Worm (Caenorhabditis elegans) whole organism, L4/young adult: ENCODE results near the gene R09H3.3.

Experiments used
- W03F9.2 ChIP-seq: fragments of 150-350 bp; optimal IDR thresholded peaks from 2 replicates; lab custom pipeline; 2014; ENCODE audit warnings: missing biosample characterization, missing genetic modification characterization
- dao-5 ChIP-seq: sonication (generic microtip); optimal IDR thresholded peaks from 2 replicates; lab custom pipeline; 2016; ENCODE audit warnings: missing genotype, missing genetic modification characterization, moderate library complexity, missing compliant biosample characterization
- him-1 ChIP-seq: sonication (generic microtip); optimal IDR thresholded peaks from 2 replicates; lab custom pipeline; 2016; ENCODE audit warnings: missing genotype, missing genetic modification reagents, missing genetic modification characterization, missing compliant biosample characterization

DNA sequence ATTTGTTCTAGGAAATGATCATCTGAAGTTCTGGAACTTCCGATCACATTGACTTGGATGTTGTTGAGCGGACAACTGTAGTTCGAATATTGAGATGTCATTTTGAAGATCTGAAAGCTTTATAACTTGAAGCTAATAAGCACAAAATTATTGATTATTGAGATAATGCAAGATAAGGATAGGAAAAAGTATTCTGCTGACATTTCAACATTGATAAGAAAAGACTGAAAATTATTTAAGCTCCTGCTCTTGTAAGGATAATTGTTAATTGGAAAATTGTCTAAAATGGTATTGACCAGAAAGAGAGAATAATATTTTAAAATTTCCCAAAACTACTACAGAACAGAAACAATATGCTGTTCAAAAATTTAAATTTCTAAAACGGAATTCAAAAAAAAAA, 5.4 kb upstream of the R09H3.3 start, which contains the start of gene tbx-31:
- TF ChIP-seq him-1 (tag; lab: Kevin White, UChicago) (no peak), W03F9.2 (tag; lab: Kevin White, UChicago) (no peak), dao-5 (no peak)
